Worm (Caenorhabditis elegans) whole organism, young adult: ENCODE results near the gene nstp-3.

Experiments
- F37B4.10 ChIP-seq: fragments of 200-800 bp; sonication (Bioruptor generic); IDR thresholded peaks from 2 replicates; pipeline ENCODE4 v1.3.6; 2022; ENCODE audit warnings: missing genetic modification characterization, missing compliant biosample characterization
- F49E8.2 ChIP-seq: sonication (generic microtip); optimal IDR thresholded peaks from 3 replicates; lab custom pipeline; 2017; ENCODE audit warnings: missing genetic modification characterization, mild to moderate bottlenecking, missing compliant biosample characterization, antibody characterized with exemption, moderate library complexity; ENCODE audit not compliant: insufficient read depth
- F57A8.1 ChIP-seq: fragments of 200-800 bp; sonication (Bioruptor generic); optimal IDR thresholded peaks from 2 replicates; lab custom pipeline; 2018; ENCODE audit warnings: mild to moderate bottlenecking, missing genetic modification characterization, moderate library complexity, missing compliant biosample characterization
- F57C9.4 ChIP-seq: sonication (generic microtip); optimal IDR thresholded peaks from 2 replicates; lab custom pipeline; 2017; ENCODE audit warnings: mild to moderate bottlenecking, missing genetic modification characterization, missing compliant biosample characterization
- K11D2.4 ChIP-seq: fragments of 200-800 bp; sonication (Bioruptor generic); IDR thresholded peaks from 2 replicates; pipeline ENCODE4 v1.3.6; 2022; ENCODE audit warnings: missing genetic modification reagents, missing genetic modification characterization, missing compliant biosample characterization
- Y79H2A.3 ChIP-seq: fragments of 200-800 bp; sonication (Bioruptor generic); conservative IDR thresholded peaks from 2 replicates; pipeline ENCODE4 v1.3.6; 2022; ENCODE audit warnings: missing genetic modification reagents, missing genetic modification characterization, missing compliant biosample characterization
- Y95B8A.8 ChIP-seq: fragments of 200-800 bp; sonication (Bioruptor generic); IDR thresholded peaks from 2 replicates; pipeline ENCODE4 v1.3.6; 2022; ENCODE audit warnings: missing genetic modification reagents, missing genetic modification characterization, missing compliant biosample characterization
- ZK185.1 ChIP-seq: sonication (generic microtip); optimal IDR thresholded peaks from 2 replicates; lab custom pipeline; 2016; ENCODE audit warnings: mild to moderate bottlenecking, missing genetic modification characterization, missing compliant biosample characterization; ENCODE audit not compliant: poor library complexity, severe bottlenecking
- akir-1 ChIP-seq: fragments of 200-800 bp; sonication (Bioruptor generic); optimal IDR thresholded peaks from 2 replicates; lab custom pipeline; 2018; ENCODE audit warnings: mild to moderate bottlenecking, missing genetic modification characterization, moderate library complexity, missing compliant biosample characterization
- ama-1 ChIP-seq, 3 experiments: fragments of 150-350 bp in 1 of 3; sonication (generic microtip) in 2 of 3; optimal IDR thresholded peaks; 2 replicates each; lab custom pipeline; 2014 to 2018; ENCODE audit warnings: missing biosample characterization in 2 of 3, missing genetic modification characterization in 2 of 3, missing genetic modification reagents in 2 of 3
- aptf-3 ChIP-seq: fragments of 200-800 bp; sonication (Bioruptor generic); IDR thresholded peaks from 2 replicates; pipeline ENCODE4 v1.3.6; 2022; ENCODE audit warnings: missing genetic modification characterization, missing compliant biosample characterization
- athp-1 ChIP-seq: sonication (generic microtip); optimal IDR thresholded peaks from 2 replicates; lab custom pipeline; 2017; ENCODE audit warnings: mild to moderate bottlenecking, missing genetic modification characterization, missing compliant biosample characterization
- attf-3 ChIP-seq: fragments of 200-800 bp; sonication (Bioruptor generic); conservative IDR thresholded peaks from 2 replicates; pipeline ENCODE4 v1.3.6; 2022; ENCODE audit warnings: missing genetic modification reagents, missing genetic modification characterization, missing compliant biosample characterization
- attf-5 ChIP-seq: fragments of 200-800 bp; sonication (Bioruptor generic); optimal IDR thresholded peaks from 2 replicates; lab custom pipeline; 2018; ENCODE audit warnings: mild to moderate bottlenecking, missing genetic modification characterization, missing compliant biosample characterization
- attf-6 ChIP-seq: fragments of 200-800 bp; sonication (Bioruptor generic); IDR thresholded peaks from 2 replicates; pipeline ENCODE4 v1.3.6; 2022; ENCODE audit warnings: missing genetic modification reagents, missing genetic modification characterization, missing compliant biosample characterization
- cebp-2 ChIP-seq: fragments of 200-800 bp; sonication (Bioruptor generic); IDR thresholded peaks from 2 replicates; pipeline ENCODE4 v1.3.6; 2022; ENCODE audit warnings: missing genetic modification characterization, missing compliant biosample characterization
- ceh-100 ChIP-seq: fragments of 200-800 bp; sonication (Bioruptor generic); IDR thresholded peaks from 2 replicates; pipeline ENCODE4 v1.3.6; 2022; ENCODE audit warnings: missing genetic modification reagents, missing genetic modification characterization, missing compliant biosample characterization
- die-1 ChIP-seq: sonication (generic microtip); optimal IDR thresholded peaks from 2 replicates; lab custom pipeline; 2016; ENCODE audit warnings: missing genotype, mild to moderate bottlenecking, missing genetic modification characterization, missing compliant biosample characterization
- dpff-1 ChIP-seq: sonication (generic microtip); optimal IDR thresholded peaks from 2 replicates; lab custom pipeline; 2017; ENCODE audit warnings: mild to moderate bottlenecking, missing genetic modification characterization, missing compliant biosample characterization
- egl-18 ChIP-seq: fragments of 200-800 bp; sonication (Bioruptor generic); IDR thresholded peaks from 2 replicates; pipeline ENCODE4 v1.3.6; 2022; ENCODE audit warnings: missing genetic modification reagents, missing genetic modification characterization, missing compliant biosample characterization
- egl-44 ChIP-seq: fragments of 200-800 bp; sonication (Bioruptor generic); IDR thresholded peaks from 2 replicates; pipeline ENCODE4 v1.3.6; 2022; ENCODE audit warnings: missing genetic modification reagents, missing genetic modification characterization, missing compliant biosample characterization
- egrh-3 ChIP-seq: fragments of 200-800 bp; sonication (Bioruptor generic); IDR thresholded peaks from 2 replicates; pipeline ENCODE4 v1.3.6; 2022; ENCODE audit warnings: missing genetic modification reagents, missing genetic modification characterization, missing compliant biosample characterization
- ekl-4 ChIP-seq: fragments of 200-800 bp; sonication (Bioruptor generic); IDR thresholded peaks from 2 replicates; pipeline ENCODE4 v1.3.6; 2022; ENCODE audit warnings: missing genetic modification reagents, missing genetic modification characterization, missing compliant biosample characterization
- fkh-3 ChIP-seq: sonication (generic microtip); optimal IDR thresholded peaks from 2 replicates; lab custom pipeline; 2016; ENCODE audit warnings: mild to moderate bottlenecking, missing genetic modification characterization, missing compliant biosample characterization
- hmg-20 ChIP-seq: fragments of 200-800 bp; sonication (Bioruptor generic); IDR thresholded peaks from 2 replicates; pipeline ENCODE4 v1.3.6; 2022; ENCODE audit warnings: missing genetic modification reagents, missing genetic modification characterization, missing compliant biosample characterization
- hrde-1 ChIP-seq: sonication (generic microtip); optimal IDR thresholded peaks from 2 replicates; lab custom pipeline; 2016; ENCODE audit warnings: missing genetic modification characterization, mild to moderate bottlenecking, missing compliant biosample characterization, moderate library complexity, missing genotype, missing genetic modification reagents, borderline replicate concordance
- hsf-1 ChIP-seq: fragments of 200-800 bp; sonication (Bioruptor generic); IDR thresholded peaks from 2 replicates; pipeline ENCODE4 v1.3.6; 2022; ENCODE audit warnings: missing genetic modification reagents, missing genetic modification characterization, missing compliant biosample characterization
- let-526 ChIP-seq: fragments of 200-800 bp; sonication (Bioruptor generic); IDR thresholded peaks from 2 replicates; pipeline ENCODE4 v1.3.6; 2022; ENCODE audit warnings: missing genetic modification reagents, missing genetic modification characterization, missing compliant biosample characterization
- lin-35 ChIP-seq, 3 experiments: fragments of 150-350 bp in 2 of 3; sonication (generic microtip) in 1 of 3; optimal IDR thresholded peaks; 2 replicates each; lab custom pipeline; 2014 to 2018; ENCODE audit warnings: missing biosample characterization in 3 of 3, missing genetic modification characterization in 3 of 3, missing genetic modification reagents in 3 of 3
- lin-40 ChIP-seq: sonication (generic microtip); optimal IDR thresholded peaks from 2 replicates; lab custom pipeline; 2016; ENCODE audit warnings: missing genetic modification characterization, mild to moderate bottlenecking, missing compliant biosample characterization, missing genotype, missing genetic modification reagents
- mel-28 ChIP-seq: sonication (generic microtip); optimal IDR thresholded peaks from 2 replicates; lab custom pipeline; 2016; ENCODE audit warnings: borderline replicate concordance, mild to moderate bottlenecking, missing genetic modification characterization, missing compliant biosample characterization
- nfyb-1 ChIP-seq: fragments of 200-800 bp; sonication (Bioruptor generic); IDR thresholded peaks from 2 replicates; pipeline ENCODE4 v1.3.6; 2022; ENCODE audit warnings: missing genetic modification reagents, missing genetic modification characterization, missing compliant biosample characterization
- nhr-120 ChIP-seq: fragments of 200-800 bp; sonication (Bioruptor generic); IDR thresholded peaks from 2 replicates; pipeline ENCODE4 v1.3.6; 2022; ENCODE audit warnings: missing genetic modification characterization, missing compliant biosample characterization
- rcor-1 ChIP-seq: fragments of 200-800 bp; sonication (Bioruptor generic); IDR thresholded peaks from 2 replicates; pipeline ENCODE4 v1.3.6; 2022; ENCODE audit warnings: missing genetic modification reagents, missing genetic modification characterization, missing compliant biosample characterization
- repo-1 ChIP-seq: sonication (generic microtip); optimal IDR thresholded peaks from 2 replicates; lab custom pipeline; 2017; ENCODE audit warnings: mild to moderate bottlenecking, missing genetic modification characterization, missing compliant biosample characterization
- sdz-38 ChIP-seq: sonication (generic microtip); optimal IDR thresholded peaks from 2 replicates; lab custom pipeline; 2016; ENCODE audit warnings: missing genotype, missing genetic modification characterization, missing compliant biosample characterization
- snpc-1.1 ChIP-seq: sonication (generic microtip); optimal IDR thresholded peaks from 2 replicates; lab custom pipeline; 2017; ENCODE audit warnings: missing genetic modification characterization, mild to moderate bottlenecking, missing compliant biosample characterization, antibody characterized with exemption, moderate library complexity, missing genotype, missing genetic modification reagents; ENCODE audit not compliant: insufficient read depth
- snpc-4 ChIP-seq, 5 experiments: fragments of 150-350 bp in 1 of 5; sonication (generic microtip) in 4 of 5; optimal IDR thresholded peaks; 2 replicates each; lab custom pipeline; 2014 to 2018; ENCODE audit warnings: missing genetic modification characterization in 5 of 5, missing biosample characterization in 3 of 5, antibody characterized with exemption in 2 of 5, mild to moderate bottlenecking in 2 of 5, missing compliant biosample characterization in 2 of 5, missing genotype in 2 of 5, moderate library complexity in 2 of 5, missing genetic modification reagents in 1 of 5
- tlf-1 ChIP-seq: fragments of 200-800 bp; sonication (Bioruptor generic); optimal IDR thresholded peaks from 2 replicates; lab custom pipeline; 2018; ENCODE audit warnings: mild to moderate bottlenecking, missing genetic modification characterization, missing compliant biosample characterization
- unc-62 ChIP-seq: fragments of 150-350 bp; optimal IDR thresholded peaks from 2 replicates; lab custom pipeline; 2014; ENCODE audit warnings: missing biosample characterization, missing genetic modification reagents, missing genetic modification characterization
- zfh-2 ChIP-seq: fragments of 200-800 bp; sonication (Bioruptor generic); conservative IDR thresholded peaks from 2 replicates; pipeline ENCODE4 v1.3.6; 2022; ENCODE audit warnings: missing genetic modification reagents, missing genetic modification characterization, missing compliant biosample characterization
- ztf-18 ChIP-seq: sonication (generic microtip); optimal IDR thresholded peaks from 2 replicates; lab custom pipeline; 2016; ENCODE audit warnings: missing genotype, mild to moderate bottlenecking, missing genetic modification characterization, missing compliant biosample characterization
- ztf-22 ChIP-seq: fragments of 200-800 bp; sonication (Bioruptor generic); optimal IDR thresholded peaks from 2 replicates; lab custom pipeline; 2018; ENCODE audit warnings: mild to moderate bottlenecking, missing genetic modification characterization, moderate library complexity, missing compliant biosample characterization
- ztf-28 ChIP-seq: fragments of 200-800 bp; sonication (Bioruptor generic); IDR thresholded peaks from 2 replicates; pipeline ENCODE4 v1.3.6; 2022; ENCODE audit warnings: missing genetic modification reagents, missing genetic modification characterization, missing compliant biosample characterization

The nstp-3 gene

ce11 chrV:5840939-5841338 lies 42.9 kb upstream of the nstp-3 start:
- TF ChIP-seq lin-35 (GFP tag; optimal IDR thresholded peaks at IDR 0.05; lab: Kevin White, UChicago): peak in 1 of 3 experiments; percentile 10
- TF ChIP-seq akir-1 (GFP tag; lab: Kevin White, UChicago): peak; percentile 58
- no peak for TF ChIP-seq unc-62
- peak; percentile 4; the same call in 1 of the 2 replicates for TF ChIP-seq zfh-2 (GFP tag; lab: Robert Waterston, UW)
- no peak for TF ChIP-seq athp-1 (tag; lab: Kevin White, UChicago)
- TF ChIP-seq tlf-1 (GFP tag; lab: Kevin White, UChicago): no peak
- no peak for TF ChIP-seq F57A8.1 (GFP tag; lab: Kevin White, UChicago)
- no peak for TF ChIP-seq rcor-1 (GFP tag; lab: Robert Waterston, UW)
- no peak for TF ChIP-seq snpc-4 (GFP tag; optimal IDR thresholded peaks at IDR 0.05; lab: Kevin White, UChicago)
- no peak for TF ChIP-seq snpc-4 (tag; optimal IDR thresholded peaks at IDR 0.05; lab: Kevin White, UChicago)
- TF ChIP-seq ztf-22 (GFP tag; lab: Kevin White, UChicago): no peak
- no peak for TF ChIP-seq let-526 (GFP tag; lab: Robert Waterston, UW)
- peak; percentile 18; the same call in 1 of the 2 replicates for TF ChIP-seq K11D2.4
- peak; percentile 1 for TF ChIP-seq mel-28 (tag; lab: Kevin White, UChicago)
- TF ChIP-seq die-1: no peak

- TF ChIP-seq F49E8.2 (tag; lab: Kevin White, UChicago): no peak
- TF ChIP-seq Y95B8A.8 (GFP tag; lab: Robert Waterston, UW): 0 out of 2 replicates have a peak, but pooled peaks have one; percentile 56
- no peak for TF ChIP-seq attf-6 (GFP tag; lab: Robert Waterston, UW)
- no peak for TF ChIP-seq ztf-18
- peak; percentile 75 for TF ChIP-seq ZK185.1 (tag; lab: Kevin White, UChicago)
- TF ChIP-seq attf-5 (GFP tag; lab: Kevin White, UChicago): peak; percentile 43
- 0 out of 2 replicates have a peak, but pooled peaks have one; percentile 43 for TF ChIP-seq F37B4.10
- no peak for TF ChIP-seq aptf-3 (GFP tag; lab: Robert Waterston, UW)
- TF ChIP-seq cebp-2 (GFP tag; lab: Robert Waterston, UW): 0 out of 2 replicates have a peak, but pooled peaks have one; percentile 41
- peak; percentile 10; the same call in 1 of the 2 replicates for TF ChIP-seq ztf-28 (GFP tag; lab: Robert Waterston, UW)
- TF ChIP-seq snpc-1.1 (tag; lab: Kevin White, UChicago): no peak
- TF ChIP-seq sdz-38 (tag; lab: Kevin White, UChicago): no peak
- no peak for TF ChIP-seq snpc-4 (GFP tag; optimal IDR thresholded peaks at IDR 0.05; lab: Kevin White, UChicago)
- no peak for TF ChIP-seq snpc-4 (tag; optimal IDR thresholded peaks at IDR 0.05; lab: Kevin White, UChicago)
- TF ChIP-seq fkh-3 (tag; lab: Kevin White, UChicago): peak; percentile 26
- TF ChIP-seq ceh-100 (GFP tag; lab: Robert Waterston, UW): no peak
- peak; percentile 77 for TF ChIP-seq mel-28 (tag; lab: Kevin White, UChicago)
- TF ChIP-seq nfyb-1 (GFP tag; lab: Robert Waterston, UW): no peak; the same call in 1 of the 2 replicates
- TF ChIP-seq dpff-1 (tag; lab: Kevin White, UChicago): no peak
- no peak for TF ChIP-seq egl-44 (GFP tag; lab: Robert Waterston, UW)
- no peak for TF ChIP-seq nhr-120 (GFP tag; lab: Robert Waterston, UW)
- no peak for TF ChIP-seq egl-18 (GFP tag; lab: Robert Waterston, UW)
- TF ChIP-seq F57C9.4: peak; percentile 46
- TF ChIP-seq hsf-1 (GFP tag; lab: Robert Waterston, UW): peak; percentile 8; the same call in 1 of the 2 replicates
- TF ChIP-seq ekl-4: no peak
- TF ChIP-seq repo-1: peak; percentile 48
- no peak for TF ChIP-seq egrh-3
- TF ChIP-seq hrde-1 (tag; lab: Kevin White, UChicago): no peak
- TF ChIP-seq attf-3 (GFP tag; lab: Robert Waterston, UW): no peak
- TF ChIP-seq lin-40: peak; percentile 50
- TF ChIP-seq hmg-20 (GFP tag; lab: Robert Waterston, UW): no peak
- peak; percentile 47 for TF ChIP-seq ama-1 (optimal IDR thresholded peaks at IDR 0.05; lab: Kevin White, UChicago)
- no peak for TF ChIP-seq ama-1 (GFP tag; optimal IDR thresholded peaks at IDR 0.05; lab: Kevin White, UChicago)
- TF ChIP-seq Y79H2A.3 (GFP tag; lab: Robert Waterston, UW): no peak
Measured at ce11 chrV:5838576-5839366, 40.7 kb upstream of the nstp-3 start, which contains the start of gene F26F12.2. Gene F26F12.2, minus strand, starts transcription at chrV:5838613.
